Worm (Caenorhabditis elegans): ENCODE data around the gene fbxa-9.

Gene fbxa-9

DNA sequence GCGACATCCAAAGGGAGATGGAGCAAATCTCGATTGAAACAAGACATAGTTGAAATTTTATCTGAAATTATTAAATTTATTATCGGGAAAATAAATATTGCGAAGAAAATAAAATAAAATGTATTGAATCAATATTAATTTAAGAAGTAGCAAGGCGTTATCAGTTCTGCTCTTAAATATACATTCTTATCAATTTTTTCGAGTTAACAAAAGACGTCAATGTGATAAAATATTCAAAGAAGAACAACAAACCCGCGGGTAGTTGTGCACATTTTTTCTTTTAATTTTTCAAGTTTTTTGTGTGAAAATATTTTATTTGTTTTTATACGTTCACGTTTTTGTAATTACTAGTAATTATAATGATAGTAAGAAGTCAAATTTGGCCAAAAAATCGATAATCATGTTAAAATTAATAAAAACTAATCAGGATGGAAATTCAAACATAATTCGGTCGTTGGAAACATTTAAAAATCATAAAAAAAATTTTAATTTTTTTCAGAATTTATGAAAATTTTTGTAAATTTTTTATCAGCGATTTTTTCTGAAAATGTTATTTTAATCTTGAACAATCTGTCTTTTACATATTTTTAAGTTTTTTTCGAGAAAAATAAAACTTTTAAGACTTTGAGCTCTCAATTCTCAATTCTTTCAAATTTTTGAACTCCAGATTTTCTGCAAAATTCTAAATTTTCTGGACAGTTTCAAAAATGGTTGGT lies at the start of gene fbxa-9:
TSS of gene fbxa-9 (plus strand) at position 666 of the 716 bp plus-strand sequence.
- TF ChIP-seq unc-62 (GFP tag; optimal IDR thresholded peaks at IDR 0.05), result no peak

DNA sequence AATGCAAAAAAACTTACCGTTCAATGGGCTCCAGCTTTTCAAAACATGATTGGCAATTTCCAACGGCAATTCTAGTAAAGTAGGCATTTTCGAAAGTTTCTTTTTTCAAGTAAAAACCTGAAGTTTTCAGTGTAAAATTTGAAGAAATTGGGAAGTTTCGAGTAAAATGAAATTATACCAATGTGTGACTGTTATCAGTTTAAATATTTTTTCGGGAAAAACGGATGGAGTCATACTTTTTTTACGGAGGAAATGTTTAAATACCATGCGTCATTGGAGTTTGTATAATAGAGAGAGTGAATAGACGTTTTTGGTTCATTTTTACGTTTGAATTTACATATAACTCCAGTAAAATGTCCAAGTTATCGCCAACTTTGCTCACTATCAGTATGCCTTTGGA lies 47.0 kb upstream of the fbxa-9 start, which contains the start of gene fbxa-12:
TSS of gene fbxa-12 (plus strand) at position 301 of the 400 bp plus-strand sequence.
- no peak for TF ChIP-seq unc-62 (GFP tag; optimal IDR thresholded peaks at IDR 0.05)

- no peak for TF ChIP-seq unc-62 (GFP tag; optimal IDR thresholded peaks at IDR 0.05)
Observed at ce11 chrIII:2223932-2224331, 42.5 kb upstream of the fbxa-9 start, which contains the start of gene srd-65. Gene srd-65 (minus strand): TSS chrIII:2224032.

DNA sequence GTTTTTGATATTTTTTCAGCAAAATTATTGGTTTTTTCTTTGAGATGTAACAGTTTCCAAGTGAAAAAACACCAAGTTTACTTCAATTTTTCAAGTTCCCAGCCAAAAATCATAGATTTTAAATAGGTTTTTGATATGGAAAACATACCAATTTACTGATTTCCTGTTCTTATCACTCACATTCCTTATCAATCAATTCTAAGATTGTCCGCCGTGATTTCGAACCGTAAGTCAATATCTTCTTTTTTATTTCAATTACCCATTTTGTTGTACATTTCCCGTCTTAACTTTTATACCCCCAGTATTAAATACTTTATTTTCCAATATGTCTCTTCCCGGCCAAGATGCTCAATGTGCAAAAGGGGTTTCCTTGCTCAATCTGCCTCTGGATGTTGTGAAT lies 42.0 kb upstream of the fbxa-9 start, which contains the start of gene fbxa-38:
TSS of gene fbxa-38 (plus strand) at position 195 of the 400 bp plus-strand sequence.
- no peak for TF ChIP-seq unc-62 (GFP tag; optimal IDR thresholded peaks at IDR 0.05)

DNA sequence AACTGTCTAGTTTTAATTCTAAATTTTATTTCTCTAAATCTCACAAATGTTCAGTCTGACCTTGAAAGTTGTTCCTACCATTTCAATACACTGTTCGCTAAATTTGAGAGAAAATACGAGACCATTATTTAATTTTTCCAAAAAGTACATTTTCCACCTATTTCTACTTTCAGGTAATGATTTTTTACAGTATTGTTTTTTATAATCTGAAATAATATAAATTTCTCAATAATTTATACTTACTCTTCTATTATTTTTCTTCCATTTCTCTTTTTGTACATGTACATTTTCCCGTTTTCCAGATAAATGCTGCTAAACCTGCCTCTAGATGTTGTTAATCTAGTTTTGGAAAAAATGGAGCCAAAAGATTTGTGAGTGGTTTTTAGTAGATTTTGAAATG lies 39.0 kb upstream of the fbxa-9 start, which contains the start of gene fbxa-62:
TSS of gene fbxa-62 (plus strand) at position 301 of the 400 bp plus-strand sequence.
- TF ChIP-seq unc-62 (GFP tag; optimal IDR thresholded peaks at IDR 0.05), result no peak

- TF ChIP-seq unc-62 (GFP tag; optimal IDR thresholded peaks at IDR 0.05), result no peak
Observed at ce11 chrIII:2232360-2232759, 34.1 kb upstream of the fbxa-9 start, which contains the start of gene fbxa-47. Gene fbxa-47 (minus strand): TSS chrIII:2232460.

DNA sequence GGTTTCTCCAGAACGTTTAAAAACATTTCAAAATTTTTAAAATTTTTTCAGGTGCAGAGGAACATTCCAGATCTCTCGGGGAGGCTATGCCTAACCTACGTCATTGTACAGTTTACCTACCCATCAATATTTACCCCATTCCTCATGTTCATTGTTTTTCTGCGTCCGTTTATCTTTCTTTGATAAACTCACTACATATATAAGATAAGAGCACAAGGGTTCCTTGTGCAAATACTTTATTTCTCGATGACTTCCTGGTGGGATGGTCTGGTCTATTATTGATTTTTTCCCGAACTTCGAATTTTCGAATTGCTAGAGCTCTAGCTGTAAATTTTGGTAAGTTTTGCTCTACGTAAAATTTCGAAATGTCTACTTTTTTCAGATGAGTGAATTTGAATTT lies 33.1 kb upstream of the fbxa-9 start:
- TF ChIP-seq unc-62 (GFP tag; optimal IDR thresholded peaks at IDR 0.05), result no peak

- no peak for TF ChIP-seq unc-62 (GFP tag; optimal IDR thresholded peaks at IDR 0.05)
Observed at ce11 chrIII:2234192-2234934, 32.1 kb upstream of the fbxa-9 start, which contains the start of gene C39B5.2. Gene C39B5.2 (plus strand): TSS chrIII:2234884.

ce11 chrIII:2239587-2240144 lies 26.8 kb upstream of the fbxa-9 start, which contains the start of gene C39B5.10:
Gene C39B5.10 (minus strand): TSS chrIII:2239637.
- no peak for TF ChIP-seq unc-62 (GFP tag; optimal IDR thresholded peaks at IDR 0.05)

DNA sequence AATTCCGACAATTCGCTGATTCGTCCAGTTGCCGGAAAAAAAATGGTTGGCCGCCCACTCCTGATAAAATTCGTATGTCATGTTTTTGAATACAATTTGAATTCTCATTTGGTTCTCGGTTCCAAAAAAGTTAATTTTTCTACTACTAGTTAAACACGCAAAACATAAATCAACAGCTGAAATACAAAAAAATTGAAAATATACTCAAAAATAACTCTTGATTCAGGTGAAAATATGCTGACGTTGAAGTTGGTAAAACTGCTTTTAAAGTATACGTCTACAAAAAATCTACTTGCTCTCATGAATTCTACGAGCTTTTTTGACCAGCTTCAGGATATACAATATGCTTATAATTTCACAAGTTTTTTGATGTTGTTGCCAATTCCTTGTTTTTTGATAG lies 26.0 kb upstream of the fbxa-9 start, which contains the start of gene srz-56:
TSS of gene srz-56 (plus strand) at position 301 of the 400 bp plus-strand sequence.
- no peak for TF ChIP-seq unc-62 (GFP tag; optimal IDR thresholded peaks at IDR 0.05)

- no peak for TF ChIP-seq unc-62 (GFP tag; optimal IDR thresholded peaks at IDR 0.05)
Observed at ce11 chrIII:2243617-2244016, 22.8 kb upstream of the fbxa-9 start.

DNA sequence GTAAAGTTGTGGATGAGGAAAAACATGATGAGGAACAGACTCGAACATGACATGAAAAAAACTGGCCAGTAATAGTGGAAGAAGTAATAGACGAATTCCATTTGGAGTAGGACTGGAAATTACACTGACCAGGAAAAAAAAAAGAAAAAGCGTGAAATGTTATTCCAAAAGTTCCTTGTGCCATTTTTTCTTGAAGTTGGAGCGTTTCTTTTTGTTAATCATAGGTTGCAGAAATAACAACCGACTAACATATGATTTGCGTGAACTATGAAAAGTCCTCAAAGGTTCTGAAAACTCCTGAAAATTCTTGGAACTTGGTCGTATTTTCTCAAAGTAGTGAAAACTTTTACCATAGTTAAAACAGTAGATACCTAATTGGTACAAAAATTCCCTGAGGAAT lies 20.7 kb upstream of the fbxa-9 start, which contains the start of gene srd-67:
TSS of gene srd-67 (minus strand) at position 101 of the 400 bp plus-strand sequence.
- TF ChIP-seq unc-62 (GFP tag; optimal IDR thresholded peaks at IDR 0.05), result no peak

DNA sequence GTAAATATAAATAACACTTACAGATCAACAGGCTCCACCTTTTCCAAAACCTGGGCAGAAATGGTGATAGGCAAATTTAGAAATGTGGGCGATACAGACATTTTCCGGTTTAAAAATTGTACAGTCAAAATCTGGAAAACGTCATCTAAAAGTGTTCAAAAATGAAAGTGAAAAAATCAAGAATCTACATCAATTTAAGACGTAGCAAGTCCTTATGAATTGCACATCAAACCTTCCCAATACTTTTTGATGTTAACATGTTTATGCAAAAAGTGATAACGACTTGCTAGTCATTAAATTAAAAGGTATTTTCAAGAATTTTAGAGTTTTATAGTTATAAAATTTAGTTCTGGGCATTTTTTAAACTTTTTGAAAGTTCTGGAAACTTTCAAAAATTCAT lies 15.1 kb upstream of the fbxa-9 start, which contains the start of gene fbxa-7:
TSS of gene fbxa-7 (minus strand) at position 101 of the 400 bp plus-strand sequence.
- no peak for TF ChIP-seq unc-62 (GFP tag; optimal IDR thresholded peaks at IDR 0.05)

DNA sequence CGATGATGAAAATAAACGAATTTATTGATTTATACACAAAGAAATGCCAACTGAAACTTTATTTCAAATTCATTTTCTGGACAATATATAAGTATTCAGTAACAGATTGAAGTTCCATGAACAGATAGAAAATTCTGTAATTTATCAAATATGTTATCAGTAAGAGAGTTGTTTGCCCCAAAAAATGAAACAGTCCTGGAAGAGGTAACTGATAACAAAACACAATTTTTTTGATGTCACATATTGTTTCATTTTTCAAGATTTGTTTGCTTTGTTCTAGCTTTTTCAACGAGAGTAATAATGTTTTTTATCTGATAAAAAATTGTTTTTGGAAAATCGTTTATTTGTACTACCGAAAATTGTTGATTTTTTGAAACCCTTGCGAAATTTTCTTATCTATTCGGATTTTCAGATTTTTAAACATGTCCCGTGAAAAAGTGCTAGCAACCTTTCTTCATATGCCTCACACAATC lies 13.4 kb upstream of the fbxa-9 start, which contains the start of gene fbxa-73:
TSS of gene fbxa-73 (plus strand) at position 423 of the 473 bp plus-strand sequence.
- TF ChIP-seq unc-62 (GFP tag; optimal IDR thresholded peaks at IDR 0.05), result no peak

DNA sequence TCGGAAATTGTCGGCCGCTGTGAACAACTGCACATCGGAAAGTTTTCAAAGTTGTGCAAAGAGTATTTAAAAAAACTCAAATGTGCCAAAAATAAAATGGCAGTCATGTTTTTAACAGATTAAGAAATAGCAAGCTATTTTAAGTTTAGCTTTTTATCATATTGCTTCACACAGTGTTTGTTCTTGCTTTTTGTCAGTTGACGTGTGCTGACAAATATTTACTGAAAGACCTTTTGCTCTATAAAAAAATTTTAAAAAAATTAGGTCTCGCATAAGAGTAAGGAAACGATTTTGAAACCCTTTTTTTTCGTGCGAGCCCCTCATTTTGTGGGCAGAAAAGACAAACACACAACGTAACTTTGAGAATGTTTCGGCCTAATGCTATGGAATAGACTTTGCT lies 10.9 kb upstream of the fbxa-9 start, which contains the start of gene fbxa-71:
TSS of gene fbxa-71 (plus strand) at position 301 of the 400 bp plus-strand sequence.
- TF ChIP-seq unc-62 (GFP tag; optimal IDR thresholded peaks at IDR 0.05), result no peak

Data from whole organism, dauer.